Worm (Caenorhabditis elegans) whole organism, L3 larva: ENCODE measurements around the gene abhd-12.

Experiments
- eor-1 ChIP-seq, 2 experiments: fragments of 150-350 bp; optimal IDR thresholded peaks; 2 replicates each; lab custom pipeline; 2014 to 2018; ENCODE audit warnings: missing biosample characterization in 2 of 2, missing genetic modification characterization in 2 of 2
- nhr-76 ChIP-seq: fragments of 150-350 bp; sonication (generic microtip); optimal IDR thresholded peaks from 5 replicates; lab custom pipeline; 2014; ENCODE audit warnings: missing biosample characterization, missing genetic modification characterization

DNA sequence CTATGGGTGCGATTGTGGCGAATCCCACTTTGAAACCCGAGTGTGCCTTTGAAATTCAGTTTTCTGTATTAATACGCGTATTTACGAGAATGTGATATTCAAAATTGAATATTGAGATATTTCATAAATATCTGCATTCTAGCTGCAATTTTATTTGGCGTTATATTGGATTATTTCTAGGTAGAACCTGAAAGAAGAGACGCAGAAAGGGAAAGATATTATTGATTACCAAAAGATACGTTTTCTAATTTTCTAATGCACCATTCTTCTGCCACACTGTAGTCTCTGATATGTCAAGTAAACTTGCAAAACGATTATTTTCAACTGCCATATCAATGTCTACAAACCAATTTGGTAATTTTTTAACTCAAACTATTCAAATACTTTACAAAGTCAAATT, 38.4 kb downstream of the abhd-12 start, which contains the start of gene ech-3:
- TF ChIP-seq eor-1 (tag; optimal IDR thresholded peaks at IDR 0.05; lab: Kevin White, UChicago) (no peak), nhr-76 (tag; lab: Kevin White, UChicago) (no peak)
